Worm (Caenorhabditis elegans) whole organism, early embryonic: Measurements from ENCODE around the gene C24H11.1.

Source experiments
- B0310.2 ChIP-seq: sonication (generic microtip); optimal IDR thresholded peaks from 2 replicates; lab custom pipeline; 2016; ENCODE audit warnings: mild to moderate bottlenecking, missing genetic modification characterization, missing compliant biosample characterization
- F13C5.2 ChIP-seq: sonication (generic microtip); optimal IDR thresholded peaks from 2 replicates; lab custom pipeline; 2017; ENCODE audit warnings: mild to moderate bottlenecking, missing genetic modification characterization, inconsistent platforms, missing compliant biosample characterization
- aly-1 ChIP-seq: sonication (generic microtip); optimal IDR thresholded peaks from 2 replicates; lab custom pipeline; 2016; ENCODE audit warnings: missing genetic modification characterization, missing compliant biosample characterization
- ama-1 ChIP-seq: fragments of 150-350 bp; optimal IDR thresholded peaks from 2 replicates; lab custom pipeline; 2014
- ceh-13 ChIP-seq: fragments of 200-800 bp; sonication (Bioruptor generic); optimal IDR thresholded peaks from 2 replicates; lab custom pipeline; 2018; ENCODE audit warnings: mild to moderate bottlenecking, missing genetic modification characterization, missing compliant biosample characterization
- ceh-36 ChIP-seq: sonication (generic microtip); optimal IDR thresholded peaks from 2 replicates; lab custom pipeline; 2016; ENCODE audit warnings: missing genetic modification characterization, inconsistent platforms, missing compliant biosample characterization
- ets-7 ChIP-seq: sonication (generic microtip); optimal IDR thresholded peaks from 2 replicates; lab custom pipeline; 2016; ENCODE audit warnings: missing genotype, missing genetic modification characterization, missing compliant biosample characterization
- flt-1 ChIP-seq: fragments of 200-800 bp; sonication (Bioruptor generic); IDR thresholded peaks from 2 replicates; pipeline ENCODE4 v1.3.6; 2022; ENCODE audit warnings: missing genetic modification characterization, missing compliant biosample characterization
- hmbx-1 ChIP-seq: sonication (generic microtip); optimal IDR thresholded peaks from 2 replicates; lab custom pipeline; 2016; ENCODE audit warnings: mild to moderate bottlenecking, missing genetic modification characterization, missing compliant biosample characterization
- hmg-4 ChIP-seq: fragments of 200-800 bp; sonication (Bioruptor generic); optimal IDR thresholded peaks from 2 replicates; lab custom pipeline; 2018; ENCODE audit warnings: mild to moderate bottlenecking, missing genetic modification characterization, missing compliant biosample characterization
- hnd-1 ChIP-seq: sonication (generic microtip); optimal IDR thresholded peaks from 2 replicates; lab custom pipeline; 2016; ENCODE audit warnings: missing genetic modification characterization, missing compliant biosample characterization
- pes-1 ChIP-seq: fragments of 200-800 bp; sonication (Bioruptor generic); IDR thresholded peaks from 2 replicates; pipeline ENCODE4 v1.3.6; 2022; ENCODE audit warnings: missing genetic modification reagents, missing genetic modification characterization, missing compliant biosample characterization
- scrt-1 ChIP-seq: fragments of 200-800 bp; sonication (Bioruptor generic); IDR thresholded peaks from 2 replicates; pipeline ENCODE4 v1.3.6; 2022; ENCODE audit warnings: missing genetic modification characterization, missing compliant biosample characterization
- sea-1 ChIP-seq: fragments of 200-800 bp; sonication (Bioruptor generic); conservative IDR thresholded peaks from 2 replicates; pipeline ENCODE4 v1.3.6; 2022; ENCODE audit warnings: missing genetic modification characterization, missing compliant biosample characterization
- tbx-11 ChIP-seq: fragments of 200-800 bp; sonication (Bioruptor generic); IDR thresholded peaks from 2 replicates; pipeline ENCODE4 v1.3.6; 2022; ENCODE audit warnings: missing genetic modification characterization, missing compliant biosample characterization
- tbx-37 ChIP-seq: fragments of 200-800 bp; sonication (Bioruptor generic); conservative IDR thresholded peaks from 2 replicates; pipeline ENCODE4 v1.3.6; 2022; ENCODE audit warnings: missing genetic modification reagents, missing genetic modification characterization, missing compliant biosample characterization
- tra-4 ChIP-seq: sonication (generic microtip); optimal IDR thresholded peaks from 2 replicates; lab custom pipeline; 2017; ENCODE audit warnings: missing genetic modification characterization, missing compliant biosample characterization

C24H11.1 gene

ce11 chrIII:11833449-11833848 is 46.0 kb downstream of the C24H11.1 start:
- no peak for TF ChIP-seq sea-1 (GFP tag; lab: Robert Waterston, UW)
- TF ChIP-seq hnd-1 = no peak
- TF ChIP-seq scrt-1 = no peak
- no peak for TF ChIP-seq flt-1 (GFP tag; lab: Robert Waterston, UW)
- no peak for TF ChIP-seq tbx-37 (GFP tag; lab: Robert Waterston, UW)
- no peak for TF ChIP-seq ama-1 (lab: Kevin White, UChicago)
- no peak for TF ChIP-seq tbx-11
- no peak for TF ChIP-seq F13C5.2 (tag; lab: Kevin White, UChicago)
- TF ChIP-seq tra-4 (tag; lab: Kevin White, UChicago) = no peak
- TF ChIP-seq pes-1 (GFP tag; lab: Robert Waterston, UW) = no peak
- TF ChIP-seq ets-7 (tag; lab: Kevin White, UChicago) = no peak
- no peak for TF ChIP-seq B0310.2
- no peak for TF ChIP-seq hmbx-1
- TF ChIP-seq hmg-4 = no peak
- no peak for TF ChIP-seq ceh-36 (tag; lab: Kevin White, UChicago)
- no peak for TF ChIP-seq ceh-13 (GFP tag; lab: Kevin White, UChicago)

ce11 chrIII:11834168-11834567 is 46.7 kb downstream of the C24H11.1 start:
- TF ChIP-seq pes-1 (GFP tag; lab: Robert Waterston, UW) (no peak), tra-4 (tag; lab: Kevin White, UChicago) (no peak), hmg-4 (no peak), F13C5.2 (tag; lab: Kevin White, UChicago) (no peak), hmbx-1 (no peak), ets-7 (tag; lab: Kevin White, UChicago) (no peak)

ce11 chrIII:11834783-11835182 is 47.3 kb downstream of the C24H11.1 start:
- TF ChIP-seq B0310.2 (no peak), tbx-11 (no peak), hmbx-1 (no peak), flt-1 (GFP tag; lab: Robert Waterston, UW) (no peak), hmg-4 (no peak), hnd-1 (no peak), sea-1 (GFP tag; lab: Robert Waterston, UW) (no peak)

ce11 chrIII:11836054-11836453 is 48.6 kb downstream of the C24H11.1 start:
- no peak for TF ChIP-seq ama-1 (lab: Kevin White, UChicago)
- TF ChIP-seq ets-7 (tag; lab: Kevin White, UChicago) = no peak
- no peak for TF ChIP-seq pes-1 (GFP tag; lab: Robert Waterston, UW)
- TF ChIP-seq sea-1 (GFP tag; lab: Robert Waterston, UW) = no peak
- no peak for TF ChIP-seq hmbx-1
- TF ChIP-seq hnd-1 = no peak
- no peak for TF ChIP-seq scrt-1

ce11 chrIII:11836734-11837133 is 49.3 kb downstream of the C24H11.1 start:
- TF ChIP-seq hmg-4 (no peak), flt-1 (GFP tag; lab: Robert Waterston, UW) (no peak), F13C5.2 (tag; lab: Kevin White, UChicago) (no peak), hmbx-1 (no peak), pes-1 (GFP tag; lab: Robert Waterston, UW) (no peak), ceh-13 (GFP tag; lab: Kevin White, UChicago) (no peak), ceh-36 (tag; lab: Kevin White, UChicago) (no peak), hnd-1 (no peak), tra-4 (tag; lab: Kevin White, UChicago) (no peak), ets-7 (tag; lab: Kevin White, UChicago) (no peak), sea-1 (GFP tag; lab: Robert Waterston, UW) (no peak), tbx-11 (no peak), scrt-1 (no peak), ama-1 (lab: Kevin White, UChicago) (no peak), aly-1 (tag; lab: Kevin White, UChicago) (no peak), tbx-37 (GFP tag; lab: Robert Waterston, UW) (no peak), B0310.2 (no peak)
